Fruit fly (Drosophila melanogaster) Kc167 (cell line): ENCODE results near the gene ssh.

Source experiments
- Myc ChIP-seq: fragments of >200 bp; optimal IDR thresholded peaks from 2 replicates; lab custom pipeline; 2017; ENCODE audit warnings: missing external identifiers
- Sin3A ChIP-seq: fragments of >200 bp; optimal IDR thresholded peaks from 2 replicates; lab custom pipeline; 2018; ENCODE audit warnings: missing external identifiers
- h ChIP-seq: fragments of >200 bp; optimal IDR thresholded peaks from 3 replicates; lab custom pipeline; 2018; ENCODE audit warnings: missing external identifiers
- insv ChIP-seq: fragments of >200 bp; optimal IDR thresholded peaks from 3 replicates; lab custom pipeline; 2018; ENCODE audit warnings: missing external identifiers
- psq ChIP-seq: fragments of >200 bp; optimal IDR thresholded peaks from 2 replicates; lab custom pipeline; 2017; ENCODE audit warnings: missing external identifiers
- ttk ChIP-seq: sonication (Bioruptor generic); optimal IDR thresholded peaks from 2 replicates; lab custom pipeline; 2017; ENCODE audit warnings: missing external identifiers

The ssh gene

DNA sequence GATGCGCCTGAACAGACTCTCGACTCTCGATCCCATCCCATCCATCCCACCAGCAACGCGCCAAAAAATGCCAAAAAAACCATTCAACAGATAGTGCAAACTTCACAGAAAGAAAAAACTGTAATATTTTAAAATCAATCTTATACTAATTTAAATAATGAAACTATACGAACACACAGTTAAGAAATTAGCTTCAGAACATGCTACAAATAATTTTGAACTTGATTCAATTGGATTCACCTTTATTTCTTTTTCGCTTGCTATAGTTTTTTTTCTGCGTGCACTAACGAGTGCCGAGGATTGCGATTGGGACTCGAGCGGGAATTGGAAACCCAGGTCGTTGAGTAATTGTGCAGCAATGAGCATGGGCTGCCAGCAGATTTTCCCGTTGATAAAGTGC lies 36.7 kb downstream of the ssh start:
- TF ChIP-seq psq (lab: Kevin White, UChicago): no peak

DNA sequence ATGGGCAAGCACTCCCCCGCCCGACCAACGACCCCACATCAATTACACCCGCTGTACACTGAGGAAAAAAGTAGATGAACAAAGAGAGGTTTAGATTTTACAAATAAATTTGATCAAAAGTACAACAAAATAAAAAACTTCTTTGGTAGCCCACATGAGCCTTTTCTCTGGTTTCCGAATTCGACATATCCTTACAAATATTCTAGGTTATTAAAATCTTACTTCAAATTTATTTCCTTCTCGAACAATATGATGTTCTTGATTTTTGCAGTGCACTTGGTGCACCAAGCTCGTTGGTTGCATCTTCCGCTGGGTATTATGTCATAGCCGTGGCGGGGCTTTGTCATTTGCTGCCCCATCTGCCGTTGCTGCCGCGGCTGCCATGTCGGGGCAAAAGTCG lies 38.1 kb downstream of the ssh start:
- no peak for TF ChIP-seq insv (lab: Kevin White, UChicago)
- no peak for TF ChIP-seq ttk (lab: Kevin White, UChicago)
- TF ChIP-seq h (lab: Kevin White, UChicago): no peak
- no peak for TF ChIP-seq psq (lab: Kevin White, UChicago)
- TF ChIP-seq Sin3A: no peak
- TF ChIP-seq Myc (lab: Kevin White, UChicago): no peak

DNA sequence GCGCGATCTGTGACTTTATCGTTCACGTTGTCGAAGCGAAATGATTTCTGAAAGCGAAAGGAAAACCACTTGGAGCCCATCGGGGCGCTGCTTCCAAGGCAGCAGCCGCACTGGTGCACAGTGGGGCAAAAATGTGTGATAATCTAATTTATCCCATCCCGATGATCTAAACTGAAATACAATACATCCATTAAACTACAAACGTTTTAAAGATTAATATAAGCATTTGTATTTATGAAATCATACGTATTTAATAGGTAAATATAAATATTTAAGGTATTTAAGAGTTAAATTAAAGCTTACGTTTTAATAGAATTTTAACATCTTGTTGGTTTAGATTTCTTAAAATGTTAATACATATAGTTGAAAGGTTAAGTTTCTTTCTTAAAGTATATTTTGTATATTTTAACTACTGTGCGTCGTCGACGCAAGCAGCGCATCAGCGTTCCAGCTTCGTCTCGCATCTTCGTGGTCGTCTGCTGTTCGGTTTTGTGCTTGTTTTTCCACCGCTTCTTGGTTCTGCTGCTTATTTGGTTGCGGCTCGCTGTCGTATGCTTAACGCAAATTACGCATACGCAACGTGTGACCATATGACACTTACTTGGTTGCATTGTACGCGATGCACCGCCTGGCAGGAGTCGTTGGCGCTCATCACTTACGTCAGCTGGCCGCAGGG lies 38.7 kb downstream of the ssh start, which contains the start of gene CG13643:
TSS of gene CG13643 (minus strand) at position 46 of the 676 bp plus-strand sequence.
- TF ChIP-seq Sin3A (no peak), h (lab: Kevin White, UChicago) (no peak), insv (lab: Kevin White, UChicago) (no peak), ttk (lab: Kevin White, UChicago) (no peak), psq (lab: Kevin White, UChicago) (no peak), Myc (lab: Kevin White, UChicago) (no peak)

DNA sequence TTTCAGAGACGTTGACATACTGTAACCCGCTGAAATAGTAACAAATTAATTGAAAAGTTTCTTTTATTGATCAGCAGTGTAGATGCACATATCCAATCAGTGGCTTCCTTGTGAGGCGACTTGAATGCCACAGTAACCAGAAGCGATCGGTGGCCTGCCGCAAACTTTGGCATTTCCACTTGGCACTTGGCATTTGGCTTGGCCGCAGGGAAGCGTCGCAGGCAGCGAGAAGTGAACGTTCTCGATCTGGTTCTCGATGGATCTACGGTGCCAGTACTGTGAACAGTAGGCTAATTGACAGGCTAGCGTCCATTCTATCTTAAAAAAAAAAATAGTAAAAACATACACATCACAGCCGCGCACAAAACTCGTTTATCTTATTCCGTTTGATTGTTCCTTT lies 43.9 kb downstream of the ssh start, which contains the start of gene CG10845:
TSS of gene CG10845 (plus strand) at position 301 of the 400 bp plus-strand sequence.
- TF ChIP-seq insv (lab: Kevin White, UChicago) (no peak), psq (lab: Kevin White, UChicago) (no peak), Myc (lab: Kevin White, UChicago) (no peak), h (lab: Kevin White, UChicago) (no peak), ttk (lab: Kevin White, UChicago) (no peak), Sin3A (no peak)

DNA sequence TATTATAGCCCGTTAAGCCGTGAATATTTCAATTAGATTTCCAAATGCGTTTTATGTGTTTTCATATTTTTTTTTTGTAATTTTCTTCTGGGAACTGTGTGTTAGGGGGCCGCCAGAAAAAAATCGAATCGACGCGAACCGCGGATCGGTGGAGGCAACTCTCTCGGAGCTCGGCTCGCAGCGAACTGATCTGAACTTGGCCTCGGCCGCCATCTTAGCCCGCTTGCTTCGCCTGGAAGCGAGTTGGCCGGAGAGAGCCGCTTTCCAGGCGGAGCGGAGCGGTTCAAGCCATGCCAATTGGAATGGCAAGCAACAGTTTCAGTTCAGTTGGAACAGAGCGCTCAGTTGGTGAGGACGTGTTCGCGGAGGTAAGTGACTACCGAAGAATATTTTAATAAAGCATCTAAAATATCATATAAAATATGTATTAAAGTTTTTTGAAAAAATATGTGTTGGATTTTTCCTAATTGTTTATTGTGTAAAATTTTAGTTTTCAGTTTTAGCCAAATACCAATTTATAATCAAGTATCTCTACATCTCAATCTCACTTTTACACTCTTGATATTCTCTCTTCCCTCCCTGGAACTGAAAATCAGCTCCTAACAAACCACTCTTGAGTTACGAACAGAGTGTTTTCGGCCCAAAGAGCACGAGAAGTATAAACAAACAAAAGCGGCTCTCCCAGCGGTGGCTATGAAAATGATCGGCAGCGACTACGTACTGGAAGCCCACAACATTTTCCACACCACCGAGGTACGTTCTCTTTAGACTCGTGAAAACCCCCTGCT lies 50.1 kb downstream of the ssh start, which contains the start of the genes CG31121 and CG11069:
TSS of gene CG31121 (minus strand) at position 187 of the 788 bp plus-strand sequence.
TSS of gene CG11069 (plus strand) at position 324 of the 788 bp plus-strand sequence.
- TF ChIP-seq insv (lab: Kevin White, UChicago): no peak
- TF ChIP-seq ttk (lab: Kevin White, UChicago): no peak
- TF ChIP-seq psq (lab: Kevin White, UChicago): no peak
- no peak for TF ChIP-seq Sin3A
- TF ChIP-seq h (lab: Kevin White, UChicago): no peak
- no peak for TF ChIP-seq Myc (lab: Kevin White, UChicago)

DNA sequence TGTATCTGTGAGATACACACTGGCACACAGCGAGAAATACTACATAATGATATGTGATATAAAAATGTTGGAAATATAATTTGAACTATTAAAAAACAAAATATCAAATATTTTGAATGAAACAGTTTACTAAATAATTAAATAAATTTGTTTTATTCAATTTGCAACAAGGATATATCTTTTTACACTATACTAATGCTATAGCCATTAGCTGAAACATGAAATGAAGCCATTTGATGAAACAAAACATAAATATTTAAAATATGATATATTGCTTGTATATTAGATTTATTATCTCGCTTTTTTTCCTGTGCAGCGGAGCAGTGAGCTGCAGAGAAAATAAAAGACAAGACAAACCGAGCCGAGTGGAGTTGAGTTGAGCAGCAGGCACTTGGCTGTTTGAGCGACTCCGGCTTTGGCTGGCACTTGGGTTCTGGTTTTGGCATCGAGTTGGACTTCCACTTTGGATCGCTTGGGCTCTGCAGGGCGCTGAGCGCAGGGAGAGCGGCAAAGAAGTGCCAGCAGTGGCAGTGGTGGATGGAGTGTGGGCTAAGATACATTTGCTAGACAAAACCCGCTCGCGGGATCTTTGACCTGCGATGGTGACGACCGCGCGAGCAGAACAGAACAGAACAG lies 51.3 kb downstream of the ssh start:
- TF ChIP-seq insv (lab: Kevin White, UChicago): no peak
- no peak for TF ChIP-seq Sin3A
- TF ChIP-seq h (lab: Kevin White, UChicago): no peak
- TF ChIP-seq psq (lab: Kevin White, UChicago): no peak
- no peak for TF ChIP-seq ttk (lab: Kevin White, UChicago)
- TF ChIP-seq Myc (lab: Kevin White, UChicago): no peak

DNA sequence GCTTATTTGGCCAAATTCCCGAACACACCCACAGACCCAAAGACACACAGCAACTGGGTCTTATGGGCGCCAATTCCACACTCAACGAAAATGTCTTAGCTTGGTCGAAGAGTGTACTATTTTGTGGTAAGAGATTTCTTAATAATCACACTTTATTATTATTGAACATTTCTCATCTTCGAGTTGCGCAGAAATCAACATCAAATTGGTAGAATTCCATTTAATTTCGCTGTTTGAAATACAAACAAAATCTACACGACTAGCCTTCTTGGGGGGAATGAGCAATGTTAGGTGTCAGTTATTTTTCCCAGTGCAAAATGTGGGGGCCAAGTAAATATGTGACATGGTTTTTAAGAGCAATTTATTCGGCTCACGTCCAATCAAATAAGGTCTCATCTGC lies 53.8 kb downstream of the ssh start:
- TF ChIP-seq Sin3A (no peak), insv (lab: Kevin White, UChicago) (no peak), Myc (lab: Kevin White, UChicago) (no peak), ttk (lab: Kevin White, UChicago) (no peak), h (lab: Kevin White, UChicago) (no peak), psq (lab: Kevin White, UChicago) (no peak)

DNA sequence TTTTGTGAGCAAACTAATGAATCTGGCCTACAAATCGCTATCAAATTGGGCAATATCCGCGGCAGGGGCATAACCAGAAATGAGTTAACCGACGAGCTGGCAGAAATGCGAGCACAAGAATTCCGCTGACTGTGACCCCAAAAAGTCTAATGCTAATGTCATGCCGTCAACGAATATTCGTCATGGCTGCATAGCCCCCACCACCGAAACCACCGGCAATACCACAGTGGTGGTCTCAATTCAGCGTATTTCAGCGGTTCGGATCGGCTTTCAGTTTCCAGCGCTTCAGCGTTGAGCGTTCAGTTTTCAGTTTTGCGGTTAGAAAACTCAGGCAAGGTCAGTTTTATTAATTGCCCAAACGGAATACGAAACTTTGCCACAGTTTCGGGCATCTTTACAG lies 54.5 kb downstream of the ssh start:
- no peak for TF ChIP-seq h (lab: Kevin White, UChicago)
- no peak for TF ChIP-seq psq (lab: Kevin White, UChicago)
- TF ChIP-seq Myc (lab: Kevin White, UChicago): no peak
- no peak for TF ChIP-seq Sin3A
- TF ChIP-seq insv (lab: Kevin White, UChicago): no peak
- no peak for TF ChIP-seq ttk (lab: Kevin White, UChicago)

DNA sequence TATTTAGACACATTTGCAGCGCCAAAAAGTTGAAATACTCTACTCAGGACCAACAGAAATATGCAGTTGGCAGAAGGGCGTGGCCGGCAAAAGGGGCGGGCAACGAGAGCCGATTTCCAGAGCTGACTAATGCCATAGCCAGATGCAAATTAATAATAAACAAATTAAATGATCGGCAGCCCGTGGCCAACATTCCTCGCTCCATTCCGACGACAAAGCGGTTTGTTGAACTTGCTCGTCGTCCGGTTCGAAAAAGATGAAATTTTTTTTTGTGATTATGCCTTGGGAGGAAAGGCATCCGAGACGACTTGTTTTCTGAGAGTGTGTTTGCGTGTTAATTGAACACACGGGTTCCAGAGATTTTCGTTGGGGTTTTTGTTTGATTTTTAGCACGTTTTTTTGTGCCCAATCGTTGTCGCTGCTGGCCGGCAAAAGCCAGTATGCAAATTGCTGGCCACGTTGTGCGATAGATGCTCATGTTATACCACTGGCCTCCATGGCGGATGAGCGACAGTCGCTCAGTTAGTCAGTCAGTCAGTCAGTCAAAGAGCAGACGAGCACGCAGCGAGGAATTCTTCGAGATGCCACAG lies 55.4 kb downstream of the ssh start:
- TF ChIP-seq Sin3A: no peak
- no peak for TF ChIP-seq Myc (lab: Kevin White, UChicago)
- TF ChIP-seq ttk (lab: Kevin White, UChicago): no peak
- no peak for TF ChIP-seq h (lab: Kevin White, UChicago)
- no peak for TF ChIP-seq psq (lab: Kevin White, UChicago)
- TF ChIP-seq insv (lab: Kevin White, UChicago): no peak
